Fruit fly (Drosophila melanogaster) whole organism, embryonic: ENCODE results near the gene Mink.

Source experiments
- B-H1 ChIP-seq: fragments of 200-800 bp; sonication (Bioruptor generic); IDR thresholded peaks from 3 replicates; pipeline ENCODE4 v1.3.6; 2022; ENCODE audit warnings: missing biosample characterization, missing genetic modification characterization
- Blimp-1 ChIP-seq: fragments of 200-800 bp; sonication (Bioruptor generic); optimal IDR thresholded peaks from 3 replicates; lab custom pipeline; 2018; ENCODE audit warnings: missing biosample characterization, missing genetic modification characterization, mild to moderate bottlenecking, moderate library complexity, missing genetic modification reagents
- CG10366 ChIP-seq: fragments of 200-800 bp; sonication (Bioruptor generic); IDR thresholded peaks from 2 replicates; pipeline ENCODE4 v1.3.6; 2022; ENCODE audit warnings: missing biosample characterization, missing genetic modification characterization
- CG10543 ChIP-seq: fragments of 200-800 bp; sonication (Bioruptor generic); optimal IDR thresholded peaks from 3 replicates; lab custom pipeline; 2017; ENCODE audit warnings: missing biosample characterization, mild to moderate bottlenecking, missing genetic modification characterization, moderate library complexity
- CG12236 ChIP-seq: fragments of 200-800 bp; sonication (Bioruptor generic); optimal IDR thresholded peaks from 2 replicates; lab custom pipeline; 2016; ENCODE audit warnings: missing biosample characterization, missing genetic modification characterization
- CG12769 ChIP-seq: fragments of 200-800 bp; sonication (Bioruptor generic); optimal IDR thresholded peaks from 2 replicates; lab custom pipeline; 2019; ENCODE audit warnings: missing biosample characterization, mild to moderate bottlenecking, missing genetic modification characterization, moderate library complexity
- CG13624 ChIP-seq: fragments of 200-800 bp; sonication (Bioruptor generic); optimal IDR thresholded peaks from 2 replicates; lab custom pipeline; 2016; ENCODE audit warnings: missing biosample characterization, missing genetic modification characterization
- CG15601 ChIP-seq: fragments of 200-800 bp; sonication (Bioruptor generic); optimal IDR thresholded peaks from 3 replicates; lab custom pipeline; 2019; ENCODE audit warnings: missing biosample characterization, mild to moderate bottlenecking, missing genetic modification characterization, moderate library complexity
- CG16815 ChIP-seq: fragments of 200-800 bp; sonication (Bioruptor generic); optimal IDR thresholded peaks from 3 replicates; lab custom pipeline; 2017; ENCODE audit warnings: missing biosample characterization, mild to moderate bottlenecking, missing genetic modification characterization
- CG18011 ChIP-seq: fragments of 200-800 bp; sonication (Bioruptor generic); optimal IDR thresholded peaks from 2 replicates; lab custom pipeline; 2017; ENCODE audit warnings: missing biosample characterization, missing genetic modification characterization, mild to moderate bottlenecking, moderate library complexity, missing genotype
- CG31224 ChIP-seq: fragments of 200-800 bp; sonication (Bioruptor generic); IDR thresholded peaks from 2 replicates; pipeline ENCODE4 v1.3.6; 2022; ENCODE audit warnings: missing biosample characterization, missing genetic modification characterization
- CG3163 ChIP-seq: fragments of 200-800 bp; sonication (Bioruptor generic); optimal IDR thresholded peaks from 3 replicates; lab custom pipeline; 2016; ENCODE audit warnings: missing biosample characterization, missing genetic modification characterization
- CG34376 ChIP-seq: fragments of 200-800 bp; sonication (Bioruptor generic); optimal IDR thresholded peaks from 2 replicates; lab custom pipeline; 2018; ENCODE audit warnings: missing biosample characterization, mild to moderate bottlenecking, missing genetic modification characterization
- CG3847 ChIP-seq: fragments of 200-800 bp; sonication (Bioruptor generic); IDR thresholded peaks from 2 replicates; pipeline ENCODE4 v1.3.6; 2022; ENCODE audit warnings: missing biosample characterization, missing genetic modification characterization
- CG7372 ChIP-seq: fragments of 200-800 bp; sonication (Bioruptor generic); IDR thresholded peaks from 2 replicates; pipeline ENCODE4 v1.3.6; 2022; ENCODE audit warnings: missing biosample characterization, missing genetic modification characterization
- CG7987 ChIP-seq: fragments of 200-800 bp; sonication (Bioruptor generic); optimal IDR thresholded peaks from 2 replicates; lab custom pipeline; 2018; ENCODE audit warnings: missing biosample characterization, mild to moderate bottlenecking, missing genetic modification characterization, moderate library complexity
- CG8281 ChIP-seq: fragments of 200-800 bp; sonication (Bioruptor generic); optimal IDR thresholded peaks from 2 replicates; lab custom pipeline; 2018; ENCODE audit warnings: missing biosample characterization, mild to moderate bottlenecking, missing genetic modification characterization, moderate library complexity
- CG8765 ChIP-seq: fragments of 200-800 bp; sonication (Bioruptor generic); IDR thresholded peaks from 2 replicates; pipeline ENCODE4 v1.3.6; 2022; ENCODE audit warnings: missing biosample characterization, missing genetic modification characterization
- Chrac-16 ChIP-seq: fragments of 200-800 bp; sonication (Bioruptor generic); optimal IDR thresholded peaks from 3 replicates; lab custom pipeline; 2016; ENCODE audit warnings: missing biosample characterization, missing genetic modification characterization
- D19B ChIP-seq: fragments of 200-800 bp; sonication (Bioruptor generic); optimal IDR thresholded peaks from 2 replicates; lab custom pipeline; 2017; ENCODE audit warnings: missing biosample characterization, mild to moderate bottlenecking, missing genetic modification characterization
- Dp ChIP-seq: fragments of 200-800 bp; sonication (Bioruptor generic); optimal IDR thresholded peaks from 2 replicates; lab custom pipeline; 2018; ENCODE audit warnings: missing biosample characterization, mild to moderate bottlenecking, missing genetic modification characterization, moderate library complexity
- Ets65A ChIP-seq: fragments of 200-800 bp; sonication (Bioruptor generic); peaks from one replicate; lab custom pipeline; 2016; ENCODE audit warnings: missing biosample characterization, missing genetic modification characterization
- Ets97D ChIP-seq: fragments of 200-800 bp; sonication (Bioruptor generic); optimal IDR thresholded peaks from 3 replicates; lab custom pipeline; 2016; ENCODE audit warnings: missing biosample characterization, missing genetic modification characterization
- HLH4C ChIP-seq: fragments of 200-800 bp; sonication (Bioruptor generic); IDR thresholded peaks from 3 replicates; pipeline ENCODE4 v1.3.6; 2022; ENCODE audit warnings: missing biosample characterization, missing genetic modification characterization; ENCODE audit not compliant: partially characterized antibody
- HLHmδ ChIP-seq: fragments of 200-800 bp; sonication (Bioruptor generic); optimal IDR thresholded peaks from 2 replicates; lab custom pipeline; 2018; ENCODE audit warnings: missing biosample characterization, mild to moderate bottlenecking, missing genetic modification characterization, moderate library complexity
- HmgD ChIP-seq: fragments of 200-800 bp; sonication (Bioruptor generic); optimal IDR thresholded peaks from 3 replicates; lab custom pipeline; 2016; ENCODE audit warnings: missing biosample characterization, missing genetic modification characterization
- PHDP ChIP-seq: fragments of 200-800 bp; sonication (Bioruptor generic); optimal IDR thresholded peaks from 3 replicates; lab custom pipeline; 2018; ENCODE audit warnings: missing biosample characterization, mild to moderate bottlenecking, missing genetic modification characterization, moderate library complexity
- Pdp1 ChIP-seq, 2 experiments: fragments of 200-800 bp; sonication (Bioruptor generic); optimal IDR thresholded peaks; 3 replicates each; lab custom pipeline; 2016; ENCODE audit warnings: missing biosample characterization in 2 of 2, missing genetic modification characterization in 2 of 2, mild to moderate bottlenecking in 1 of 2, moderate library complexity in 1 of 2
- Rfx ChIP-seq: fragments of 200-800 bp; sonication (Bioruptor generic); IDR thresholded peaks from 2 replicates; pipeline ENCODE4 v1.3.6; 2022; ENCODE audit warnings: missing biosample characterization, missing genetic modification characterization
- Scr ChIP-seq: fragments of 200-800 bp; sonication (Bioruptor generic); IDR thresholded peaks from 2 replicates; pipeline ENCODE4 v1.3.6; 2022; ENCODE audit warnings: missing biosample characterization, missing genetic modification characterization; ENCODE audit not compliant: partially characterized antibody
- Sox100B ChIP-seq: fragments of 200-800 bp; sonication (Bioruptor generic); optimal IDR thresholded peaks from 3 replicates; lab custom pipeline; 2018; ENCODE audit warnings: missing biosample characterization, mild to moderate bottlenecking, missing genetic modification characterization
- TFAM ChIP-seq: fragments of 200-800 bp; sonication (Bioruptor generic); optimal IDR thresholded peaks from 2 replicates; lab custom pipeline; 2017; ENCODE audit warnings: missing biosample characterization, missing genetic modification characterization, inconsistent platforms
- ap ChIP-seq: fragments of 200-800 bp; sonication (Bioruptor generic); IDR thresholded peaks from 2 replicates; pipeline ENCODE4 v1.3.6; 2022; ENCODE audit warnings: missing biosample characterization, missing genetic modification characterization
- bcd ChIP-seq: fragments of 200-800 bp; sonication (Bioruptor generic); optimal IDR thresholded peaks from 2 replicates; lab custom pipeline; 2017; ENCODE audit warnings: missing biosample characterization, mild to moderate bottlenecking, missing genetic modification characterization
- chinmo ChIP-seq: fragments of 200-800 bp; sonication (Bioruptor generic); IDR thresholded peaks from 4 replicates; pipeline ENCODE4 v1.3.6; 2022; ENCODE audit warnings: missing biosample characterization, missing genetic modification characterization; ENCODE audit not compliant: partially characterized antibody
- ci ChIP-seq: fragments of 200-800 bp; sonication (Bioruptor generic); IDR thresholded peaks from 3 replicates; pipeline ENCODE4 v1.3.6; 2022; ENCODE audit warnings: missing biosample characterization, missing genetic modification characterization
- cwo ChIP-seq: fragments of 200-800 bp; sonication (Bioruptor generic); optimal IDR thresholded peaks from 3 replicates; lab custom pipeline; 2017; ENCODE audit warnings: missing biosample characterization, missing genetic modification characterization, mild to moderate bottlenecking, moderate library complexity, missing genetic modification reagents
- danr ChIP-seq: fragments of 200-800 bp; sonication (Bioruptor generic); IDR thresholded peaks from 2 replicates; pipeline ENCODE4 v1.3.6; 2022; ENCODE audit warnings: missing biosample characterization, missing genetic modification characterization
- fd102C ChIP-seq: fragments of 200-800 bp; sonication (Bioruptor generic); optimal IDR thresholded peaks from 2 replicates; lab custom pipeline; 2018; ENCODE audit warnings: missing biosample characterization, mild to moderate bottlenecking, missing genetic modification characterization, moderate library complexity
- grau ChIP-seq: fragments of 200-800 bp; optimal IDR thresholded peaks from 3 replicates; lab custom pipeline; 2019; ENCODE audit warnings: missing biosample characterization, mild to moderate bottlenecking, missing genetic modification characterization, moderate library complexity
- jigr1 ChIP-seq: fragments of 200-800 bp; sonication (Bioruptor generic); IDR thresholded peaks from 3 replicates; pipeline ENCODE4 v1.3.6; 2022; ENCODE audit warnings: missing biosample characterization, missing genetic modification characterization
- kni ChIP-seq: fragments of 200-800 bp; sonication (Bioruptor generic); optimal IDR thresholded peaks from 3 replicates; lab custom pipeline; 2017; ENCODE audit warnings: mild to moderate bottlenecking, missing biosample characterization, missing genetic modification reagents, missing genetic modification characterization
- oc ChIP-seq: fragments of 200-800 bp; sonication (Bioruptor generic); optimal IDR thresholded peaks from 2 replicates; lab custom pipeline; 2018; ENCODE audit warnings: missing biosample characterization, mild to moderate bottlenecking, missing genetic modification characterization, moderate library complexity
- pum ChIP-seq: fragments of 200-800 bp; sonication (Bioruptor generic); optimal IDR thresholded peaks from 2 replicates; lab custom pipeline; 2016; ENCODE audit warnings: missing biosample characterization, missing genetic modification characterization
- rib ChIP-seq: fragments of 200-800 bp; sonication (Bioruptor generic); IDR thresholded peaks from 2 replicates; pipeline ENCODE4 v1.3.6; 2022; ENCODE audit warnings: missing biosample characterization, missing genetic modification characterization
- sd ChIP-seq: fragments of 200-800 bp; sonication (Bioruptor generic); optimal IDR thresholded peaks from 3 replicates; lab custom pipeline; 2018; ENCODE audit warnings: missing biosample characterization, mild to moderate bottlenecking, missing genetic modification characterization, moderate library complexity
- sqz ChIP-seq: fragments of 200-800 bp; sonication (Bioruptor generic); optimal IDR thresholded peaks from 3 replicates; lab custom pipeline; 2018; ENCODE audit warnings: missing biosample characterization, mild to moderate bottlenecking, missing genetic modification characterization
- twi ChIP-seq: fragments of 200-800 bp; optimal IDR thresholded peaks from 2 replicates; lab custom pipeline; 2019; ENCODE audit warnings: missing biosample characterization, mild to moderate bottlenecking, missing genetic modification characterization, moderate library complexity
- wor ChIP-seq: fragments of 200-800 bp; sonication (Bioruptor generic); IDR thresholded peaks from 2 replicates; pipeline ENCODE4 v1.3.6; 2022; ENCODE audit warnings: missing biosample characterization, missing genetic modification characterization
- zfh1 ChIP-seq: fragments of 200-800 bp; sonication (Bioruptor generic); IDR thresholded peaks from 3 replicates; pipeline ENCODE4 v1.3.6; 2022; ENCODE audit warnings: missing biosample characterization, missing genetic modification characterization

The Mink gene

dm6 chr3R:24888418-24888817 is 33.9 kb upstream of the Mink start:
- TF ChIP-seq Blimp-1 (GFP tag; lab: Kevin White, UChicago) (peak; percentile 56), Sox100B (GFP tag; lab: Kevin White, UChicago) (no peak), CG34376 (GFP tag; lab: Kevin White, UChicago) (no peak), CG12236 (GFP tag; lab: Kevin White, UChicago) (no peak), ap (no peak), oc (tag; lab: Kevin White, UChicago) (no peak), Chrac-16 (GFP tag; lab: Kevin White, UChicago) (no peak), HLHmδ (GFP tag; lab: Kevin White, UChicago) (no peak), TFAM (no peak), Rfx (no peak), bcd (GFP tag; lab: Kevin White, UChicago) (no peak), CG8281 (tag; lab: Kevin White, UChicago) (peak; percentile 82), grau (no peak), jigr1 (GFP tag; lab: Robert Waterston, UW) (no peak), CG3847 (GFP tag; lab: Robert Waterston, UW) (no peak), CG16815 (GFP tag; lab: Kevin White, UChicago) (no peak), Scr (no peak), Ets97D (GFP tag; lab: Kevin White, UChicago) (no peak)

- TF ChIP-seq CG8281 (tag; lab: Kevin White, UChicago) (peak; percentile 49), CG7987 (no peak), twi (tag; lab: Kevin White, UChicago) (no peak), danr (GFP tag; lab: Robert Waterston, UW) (no peak), D19B (GFP tag; lab: Kevin White, UChicago) (no peak), ci (GFP tag; lab: Robert Waterston, UW) (no peak), CG15601 (tag; lab: Kevin White, UChicago) (no peak), rib (GFP tag; lab: Robert Waterston, UW) (no peak), fd102C (GFP tag; lab: Kevin White, UChicago) (no peak), CG10366 (GFP tag; lab: Robert Waterston, UW) (no peak), chinmo (GFP tag; lab: Robert Waterston, UW) (0 out of 4 replicates have a peak, but pooled peaks have one; percentile 70), sqz (peak; percentile 35), CG12769 (tag; lab: Kevin White, UChicago) (peak; percentile 74), CG10543 (GFP tag; lab: Kevin White, UChicago) (peak; percentile 17), B-H1 (GFP tag; lab: Robert Waterston, UW) (no peak), pum (GFP tag; lab: Kevin White, UChicago) (no peak), CG31224 (no peak), HLH4C (GFP tag; lab: Robert Waterston, UW) (no peak), cwo (GFP tag; lab: Kevin White, UChicago) (peak; percentile 78), CG3163 (GFP tag; lab: Kevin White, UChicago) (no peak), Ets65A (GFP tag; lab: Kevin White, UChicago) (peak; percentile 39), HmgD (GFP tag; lab: Kevin White, UChicago) (no peak), kni (peak; percentile 29), Pdp1 (GFP tag; optimal IDR thresholded peaks at IDR 0.05; lab: Kevin White, UChicago) (peak in 1 of 2 experiments; percentile 20), CG8765 (no peak), CG18011 (GFP tag; lab: Kevin White, UChicago) (no peak), PHDP (no peak), Dp (GFP tag; lab: Kevin White, UChicago) (no peak), CG13624 (GFP tag; lab: Kevin White, UChicago) (no peak), zfh1 (GFP tag; lab: Robert Waterston, UW) (no peak), CG7372 (GFP tag; lab: Robert Waterston, UW) (no peak), sd (tag; lab: Kevin White, UChicago) (peak; percentile 96), wor (GFP tag; lab: Robert Waterston, UW) (no peak)
Observed at dm6 chr3R:24889303-24889892, 32.9 kb upstream of the Mink start.
